Worm (Caenorhabditis elegans) whole organism, L1 larva: ENCODE measurements around the gene sru-37.

Source experiments
- ets-5 ChIP-seq: fragments of 200-800 bp; sonication (Bioruptor generic); IDR thresholded peaks from 2 replicates; pipeline ENCODE4 v1.3.6; 2022; ENCODE audit warnings: missing genetic modification characterization, missing compliant biosample characterization
- nhr-77 ChIP-seq: fragments of 150-350 bp; optimal IDR thresholded peaks from 2 replicates; lab custom pipeline; 2014; ENCODE audit warnings: missing biosample characterization, missing genetic modification characterization
- nhr-90 ChIP-seq: sonication (generic microtip); optimal IDR thresholded peaks from 2 replicates; lab custom pipeline; 2016; ENCODE audit warnings: mild to moderate bottlenecking, missing genetic modification characterization, missing compliant biosample characterization; ENCODE audit not compliant: poor library complexity
- zag-1 ChIP-seq: fragments of 150-350 bp; optimal IDR thresholded peaks from 2 replicates; lab custom pipeline; 2014; ENCODE audit warnings: missing biosample characterization, missing genetic modification characterization

ce11 chrV:9853801-9854200 lies 48.5 kb downstream of the sru-37 start:
- TF ChIP-seq nhr-77 (no peak), ets-5 (GFP tag; lab: Robert Waterston, UW) (no peak), zag-1 (tag; lab: Kevin White, UChicago) (no peak), nhr-90 (tag; lab: Kevin White, UChicago) (no peak)
